Worm (Caenorhabditis elegans): ENCODE measurements around the gene C50D2.7.

Gene C50D2.7

ce11 chrII:67663-68062, 27.4 kb downstream of the C50D2.7 start:
- no peak for TF ChIP-seq mab-5 (tag; optimal IDR thresholded peaks at IDR 0.05)
- no peak for TF ChIP-seq aly-2 (tag; optimal IDR thresholded peaks at IDR 0.05)
- peak; percentile 91 for TF ChIP-seq fos-1 (tag; optimal IDR thresholded peaks at IDR 0.05)
- no peak for TF ChIP-seq egl-27 (tag; optimal IDR thresholded peaks at IDR 0.05)
- TF ChIP-seq sem-4 (tag; optimal IDR thresholded peaks at IDR 0.05), result no peak

- TF ChIP-seq zag-1 (tag; optimal IDR thresholded peaks at IDR 0.05) (no peak), nhr-6 (tag; optimal IDR thresholded peaks at IDR 0.05) (no peak), sem-4 (tag; optimal IDR thresholded peaks at IDR 0.05) (peak; percentile 68), nhr-77 (tag; optimal IDR thresholded peaks at IDR 0.05) (no peak), egl-27 (tag; optimal IDR thresholded peaks at IDR 0.05) (no peak), nhr-12 (tag; optimal IDR thresholded peaks at IDR 0.05) (no peak), lsy-2 (tag; optimal IDR thresholded peaks at IDR 0.05) (peak in 1 of 2 experiments; percentile 40), lin-39 (tag; optimal IDR thresholded peaks at IDR 0.05) (no peak), nhr-129 (tag; optimal IDR thresholded peaks at IDR 0.05) (no peak), R02D3.7 (tag; optimal IDR thresholded peaks at IDR 0.05) (no peak), C34F6.9 (tag; optimal IDR thresholded peaks at IDR 0.05) (peak; percentile 29), ZK546.5 (tag; optimal IDR thresholded peaks at IDR 0.05) (no peak), elt-1 (tag; optimal IDR thresholded peaks at IDR 0.05) (no peak), ztf-1 (GFP tag; conservative IDR thresholded peaks at IDR 0.05) (no peak), nhr-237 (tag; optimal IDR thresholded peaks at IDR 0.05) (no peak), elt-3 (tag; optimal IDR thresholded peaks at IDR 0.05) (no peak), mbf-1 (tag; optimal IDR thresholded peaks at IDR 0.05) (no peak), blmp-1 (tag; optimal IDR thresholded peaks at IDR 0.05; ENCODE audit: insufficient read depth) (peak; percentile 63), crh-2 (tag; optimal IDR thresholded peaks at IDR 0.05) (no peak), sma-9 (GFP tag; optimal IDR thresholded peaks at IDR 0.05) (no peak), sma-9 (tag; optimal IDR thresholded peaks at IDR 0.05) (no peak), nhr-10 (tag; optimal IDR thresholded peaks at IDR 0.05) (no peak), mdl-1 (tag; optimal IDR thresholded peaks at IDR 0.05) (peak in 1 of 2 experiments; percentile 29), unc-39 (tag; optimal IDR thresholded peaks at IDR 0.05) (no peak), sma-3 (GFP tag; optimal IDR thresholded peaks at IDR 0.05) (peak; percentile 71), gmeb-1 (tag; optimal IDR thresholded peaks at IDR 0.05) (no peak), skn-1 (tag; optimal IDR thresholded peaks at IDR 0.05) (no peak), peb-1 (tag; optimal IDR thresholded peaks at IDR 0.05) (peak; percentile 95), nhr-11 (tag; optimal IDR thresholded peaks at IDR 0.05) (no peak), ztf-4 (tag; optimal IDR thresholded peaks at IDR 0.05) (no peak), snpc-4 (tag; optimal IDR thresholded peaks at IDR 0.05) (no peak), ceh-16 (tag; optimal IDR thresholded peaks at IDR 0.05) (no peak), nhr-21 (tag; optimal IDR thresholded peaks at IDR 0.05) (peak; percentile 67), fos-1 (tag; optimal IDR thresholded peaks at IDR 0.05) (peak; percentile 78), aly-2 (tag; optimal IDR thresholded peaks at IDR 0.05) (no peak), dmd-4 (tag; optimal IDR thresholded peaks at IDR 0.05) (no peak), unc-62 (GFP tag; optimal IDR thresholded peaks at IDR 0.05) (no peak), ama-1 (optimal IDR thresholded peaks at IDR 0.05) (no peak), alr-1 (tag; optimal IDR thresholded peaks at IDR 0.05) (no peak), mab-5 (tag; optimal IDR thresholded peaks at IDR 0.05) (no peak), nhr-23 (tag; optimal IDR thresholded peaks at IDR 0.05) (no peak), unc-55 (GFP tag; optimal IDR thresholded peaks at IDR 0.05) (no peak), Y55F3AM.14 (GFP tag; optimal IDR thresholded peaks at IDR 0.05) (peak; percentile 23), lin-13 (GFP tag; optimal IDR thresholded peaks at IDR 0.05) (no peak), ceh-82 (tag; optimal IDR thresholded peaks at IDR 0.05) (no peak), ztf-11 (tag; optimal IDR thresholded peaks at IDR 0.05) (no peak), lin-11 (tag; optimal IDR thresholded peaks at IDR 0.05) (no peak), F13H6.1 (tag; optimal IDR thresholded peaks at IDR 0.05) (peak; percentile 41), nhr-25 (tag; optimal IDR thresholded peaks at IDR 0.05) (peak; percentile 73)
Measured at ce11 chrII:66322-66721, 28.8 kb downstream of the C50D2.7 start.
